Worm (Caenorhabditis elegans) whole organism, L4 larva: Measurements from ENCODE around the gene B0250.18.

Experiments
- ceh-82 ChIP-seq: sonication (generic microtip); optimal IDR thresholded peaks from 2 replicates; lab custom pipeline; 2017; ENCODE audit warnings: missing biosample characterization, missing genetic modification characterization
- ctbp-1 ChIP-seq: fragments of 200-800 bp; sonication (Bioruptor generic); IDR thresholded peaks from 2 replicates; pipeline ENCODE4 v1.3.6; 2022; ENCODE audit warnings: missing genetic modification reagents, missing genetic modification characterization, missing compliant biosample characterization
- nhr-111 ChIP-seq: fragments of 200-800 bp; sonication (Bioruptor generic); optimal IDR thresholded peaks from 2 replicates; lab custom pipeline; 2018; ENCODE audit warnings: mild to moderate bottlenecking, missing genetic modification characterization, missing compliant biosample characterization
- php-3 ChIP-seq: fragments of 200-800 bp; sonication (Bioruptor generic); IDR thresholded peaks from 2 replicates; pipeline ENCODE4 v1.3.6; 2022; ENCODE audit warnings: missing genetic modification reagents, missing genetic modification characterization, missing compliant biosample characterization
- pqm-1 ChIP-seq: sonication (generic microtip); optimal IDR thresholded peaks from 2 replicates; lab custom pipeline; 2017; ENCODE audit warnings: missing biosample characterization, missing genetic modification characterization

DNA sequence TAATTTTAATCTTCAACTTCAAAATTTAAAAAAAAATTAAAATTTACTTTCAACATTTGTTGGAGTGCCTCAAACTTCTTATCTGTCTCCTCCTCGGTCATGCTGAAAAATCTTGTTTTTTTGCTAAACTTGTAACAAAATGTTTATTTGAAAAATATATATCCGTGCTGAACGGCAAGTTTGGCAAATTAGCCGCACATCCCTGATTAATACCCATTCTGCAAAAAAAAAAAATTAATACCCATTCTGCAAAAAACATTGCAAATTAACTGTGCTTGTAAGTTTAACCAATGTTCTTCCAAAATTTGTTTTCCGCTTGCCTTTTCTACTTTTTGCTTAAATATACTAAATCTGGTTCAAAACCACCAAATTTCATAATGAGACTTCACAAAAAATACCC, 7.6 kb downstream of the B0250.18 start, which contains the start of gene F48F5.6:
- TF ChIP-seq php-3 (GFP tag; lab: Robert Waterston, UW) (no peak), pqm-1 (tag; lab: Kevin White, UChicago) (no peak), ctbp-1 (GFP tag; lab: Robert Waterston, UW) (no peak), nhr-111 (GFP tag; lab: Kevin White, UChicago) (no peak), ceh-82 (tag; lab: Kevin White, UChicago) (no peak)
